Fruit fly (Drosophila melanogaster): Measurements from ENCODE around the gene CG4325.

The CG4325 gene

dm6 chrX:2065073-2065472, 21.5 kb upstream of the CG4325 start, which contains the start of gene CG4281 (continued):
- TF ChIP-seq CG13894 (tag; optimal IDR thresholded peaks at IDR 0.05): peak; percentile 2
- TF ChIP-seq gsb-n (tag; optimal IDR thresholded peaks at IDR 0.05): no peak
- peak; percentile 67 for TF ChIP-seq pzg (GFP tag; optimal IDR thresholded peaks at IDR 0.05)
- no peak for TF ChIP-seq pho (GFP tag; optimal IDR thresholded peaks at IDR 0.05)
- TF ChIP-seq vfl (GFP tag; optimal IDR thresholded peaks at IDR 0.05): no peak
- no peak for TF ChIP-seq MTF-1 (GFP tag; optimal IDR thresholded peaks at IDR 0.05; ENCODE audit: borderline replicate concordance)
- no peak for TF ChIP-seq Sox102F (GFP tag; optimal IDR thresholded peaks at IDR 0.05)
- no peak for TF ChIP-seq trem (tag; optimal IDR thresholded peaks at IDR 0.05)
- TF ChIP-seq ara (GFP tag; IDR thresholded peaks at IDR 0.05): no peak
- no peak for TF ChIP-seq emc (GFP tag; optimal IDR thresholded peaks at IDR 0.05)
- TF ChIP-seq Ptx1 (GFP tag; IDR thresholded peaks at IDR 0.05): no peak
- peak; percentile 98 for TF ChIP-seq sna (GFP tag; IDR thresholded peaks at IDR 0.05; ENCODE audit: partially characterized antibody)
- TF ChIP-seq jumu (GFP tag; optimal IDR thresholded peaks at IDR 0.05): no peak
- TF ChIP-seq CG18011 (GFP tag; optimal IDR thresholded peaks at IDR 0.05): no peak
- TF ChIP-seq onecut (GFP tag; IDR thresholded peaks at IDR 0.05): no peak
- no peak for TF ChIP-seq CG2889 (GFP tag; IDR thresholded peaks at IDR 0.05)
- no peak for TF ChIP-seq Xbp1 (GFP tag; optimal IDR thresholded peaks at IDR 0.05)
- no peak for TF ChIP-seq Fer3 (tag; optimal IDR thresholded peaks at IDR 0.05)
- TF ChIP-seq phol (tag; optimal IDR thresholded peaks at IDR 0.05): peak; percentile 46
- peak; percentile 63 for TF ChIP-seq CG15514 (GFP tag; optimal IDR thresholded peaks at IDR 0.05)
- no peak for TF ChIP-seq lilli (GFP tag; optimal IDR thresholded peaks at IDR 0.05)
- no peak for TF ChIP-seq CG18599 (GFP tag; optimal IDR thresholded peaks at IDR 0.05)
- TF ChIP-seq lov (optimal IDR thresholded peaks at IDR 0.05): no peak
- no peak for TF ChIP-seq lov (GFP tag; IDR thresholded peaks at IDR 0.05)
- no peak for TF ChIP-seq CG11398 (GFP tag; optimal IDR thresholded peaks at IDR 0.05)
- no peak for TF ChIP-seq GATAe (GFP tag; conservative IDR thresholded peaks at IDR 0.05)
- TF ChIP-seq Dp (GFP tag; optimal IDR thresholded peaks at IDR 0.05): peak; percentile 74
- TF ChIP-seq sens-2 (GFP tag; IDR thresholded peaks at IDR 0.05): no peak
- peak; percentile 91 for TF ChIP-seq CG2129 (GFP tag; IDR thresholded peaks at IDR 0.05; ENCODE audit: partially characterized antibody)
- no peak for TF ChIP-seq CG31365 (tag; optimal IDR thresholded peaks at IDR 0.05)
- no peak for TF ChIP-seq CG10543 (GFP tag; optimal IDR thresholded peaks at IDR 0.05)
- TF ChIP-seq CG7786 (GFP tag; optimal IDR thresholded peaks at IDR 0.05): no peak
- TF ChIP-seq CG2678 (tag; optimal IDR thresholded peaks at IDR 0.05): peak; percentile 4
- TF ChIP-seq bowl (GFP tag; IDR thresholded peaks at IDR 0.05): no peak
- no peak for TF ChIP-seq CG9876 (GFP tag; optimal IDR thresholded peaks at IDR 0.05)
- TF ChIP-seq eyg (GFP tag; optimal IDR thresholded peaks at IDR 0.05): no peak
- no peak for TF ChIP-seq CG11504 (tag; optimal IDR thresholded peaks at IDR 0.05)
- TF ChIP-seq seq (GFP tag; IDR thresholded peaks at IDR 0.05): no peak
- TF ChIP-seq CG8924 (tag; optimal IDR thresholded peaks at IDR 0.05): no peak
- no peak for TF ChIP-seq CG10462 (GFP tag; optimal IDR thresholded peaks at IDR 0.05)
- TF ChIP-seq lab (GFP tag; optimal IDR thresholded peaks at IDR 0.05): no peak
- no peak for TF ChIP-seq CG31224 (GFP tag; IDR thresholded peaks at IDR 0.05)
- peak; percentile 91 for TF ChIP-seq hb (GFP tag; IDR thresholded peaks at IDR 0.05; ENCODE audit: partially characterized antibody)
- no peak for TF ChIP-seq cad (GFP tag; optimal IDR thresholded peaks at IDR 0.05)
- peak; percentile 22 for TF ChIP-seq CG9797 (GFP tag; optimal IDR thresholded peaks at IDR 0.05)
- peak; percentile 90 for TF ChIP-seq amos (GFP tag; IDR thresholded peaks at IDR 0.05; ENCODE audit: partially characterized antibody)
- peak in 1 of 2 experiments; percentile 1 for TF ChIP-seq Pdp1 (GFP tag; optimal IDR thresholded peaks at IDR 0.05)
- no peak for TF ChIP-seq CG5180 (GFP tag; optimal IDR thresholded peaks at IDR 0.05)
- no peak for TF ChIP-seq crp (GFP tag; optimal IDR thresholded peaks at IDR 0.05)
- no peak for TF ChIP-seq Optix (GFP tag; IDR thresholded peaks at IDR 0.05)
- TF ChIP-seq gfzf (GFP tag; optimal IDR thresholded peaks at IDR 0.05): peak; percentile 24
